Fruit fly (Drosophila melanogaster): Measurements from ENCODE around the gene CtsL4.

The CtsL4 gene

dm6 chr2L:10334854-10335277 is 21.5 kb downstream of the CtsL4 start (continued):
- no peak for TF ChIP-seq zfh1 (GFP tag; IDR thresholded peaks at IDR 0.05)
- peak; percentile 38 to 97 for TF ChIP-seq Pdp1 (GFP tag; optimal IDR thresholded peaks at IDR 0.05)
- TF ChIP-seq inv (GFP tag; IDR thresholded peaks at IDR 0.05; ENCODE audit: partially characterized antibody) = no peak
- TF ChIP-seq CG10321 (GFP tag; IDR thresholded peaks at IDR 0.05) = no peak
- no peak for TF ChIP-seq Mad (GFP tag; optimal IDR thresholded peaks at IDR 0.05)
- no peak for TF ChIP-seq gsb (GFP tag; IDR thresholded peaks at IDR 0.05)
- TF ChIP-seq nau (GFP tag; optimal IDR thresholded peaks at IDR 0.05) = peak; percentile 85
- TF ChIP-seq D19B (GFP tag; optimal IDR thresholded peaks at IDR 0.05) = peak; percentile 54
- no peak for TF ChIP-seq run (tag; optimal IDR thresholded peaks at IDR 0.05)
- TF ChIP-seq Sry-β (GFP tag; optimal IDR thresholded peaks at IDR 0.05) = peak; percentile 17
- TF ChIP-seq CG4730 (GFP tag; IDR thresholded peaks at IDR 0.05) = no peak
- TF ChIP-seq gro (GFP tag; optimal IDR thresholded peaks at IDR 0.05) = peak; percentile 82
- no peak for TF ChIP-seq fd96Cb (tag; optimal IDR thresholded peaks at IDR 0.05)
- peak; percentile 63 for TF ChIP-seq Fer3 (tag; optimal IDR thresholded peaks at IDR 0.05)
- TF ChIP-seq E2f2 (GFP tag; IDR thresholded peaks at IDR 0.05) = peak; percentile 30; the same call in 1 of the 2 replicates
- peak; percentile 40 for TF ChIP-seq ash1 (GFP tag; optimal IDR thresholded peaks at IDR 0.05)
- TF ChIP-seq fu2 (GFP tag; optimal IDR thresholded peaks at IDR 0.05) = peak; percentile 21
- TF ChIP-seq ind (GFP tag; optimal IDR thresholded peaks at IDR 0.05) = peak; percentile 9
- no peak for TF ChIP-seq h (optimal IDR thresholded peaks at IDR 0.05)
- TF ChIP-seq p53 (GFP tag; optimal IDR thresholded peaks at IDR 0.05) = no peak
- TF ChIP-seq Usf (GFP tag; optimal IDR thresholded peaks at IDR 0.05) = no peak
- TF ChIP-seq Gug (GFP tag; IDR thresholded peaks at IDR 0.05) = no peak
- no peak for TF ChIP-seq az2 (GFP tag; optimal IDR thresholded peaks at IDR 0.05)
- no peak for TF ChIP-seq CG7271 (tag; optimal IDR thresholded peaks at IDR 0.05)
- peak; percentile 38 for TF ChIP-seq Fer2 (tag; optimal IDR thresholded peaks at IDR 0.05)
- TF ChIP-seq ab (GFP tag; optimal IDR thresholded peaks at IDR 0.05) = peak; percentile 51
- no peak; the same call in 1 of the 2 replicates for TF ChIP-seq amos (GFP tag; IDR thresholded peaks at IDR 0.05; ENCODE audit: partially characterized antibody)
- peak; percentile 23 for TF ChIP-seq repo (GFP tag; optimal IDR thresholded peaks at IDR 0.05)
- no peak for TF ChIP-seq ken (GFP tag; IDR thresholded peaks at IDR 0.05)
- peak; percentile 48 for TF ChIP-seq CG8388 (GFP tag; optimal IDR thresholded peaks at IDR 0.05)
- no peak for TF ChIP-seq CG7963 (GFP tag; IDR thresholded peaks at IDR 0.05; ENCODE audit: partially characterized antibody)
- TF ChIP-seq CG10274 (GFP tag; optimal IDR thresholded peaks at IDR 0.05) = peak; percentile 28
- peak; percentile 86; the same call in 2 of the 3 replicates for TF ChIP-seq CG2199 (GFP tag; IDR thresholded peaks at IDR 0.05)
- TF ChIP-seq Dref (GFP tag; IDR thresholded peaks at IDR 0.05) = peak; percentile 45
- no peak for TF ChIP-seq ro (GFP tag; IDR thresholded peaks at IDR 0.05)
- TF ChIP-seq Ets97D (GFP tag; optimal IDR thresholded peaks at IDR 0.05) = no peak
- TF ChIP-seq sna (GFP tag; IDR thresholded peaks at IDR 0.05; ENCODE audit: partially characterized antibody) = peak; percentile 63
- TF ChIP-seq ci (GFP tag; IDR thresholded peaks at IDR 0.05) = no peak; the same call in 2 of the 3 replicates
- peak; percentile 73 for TF ChIP-seq CHES-1-like (GFP tag; optimal IDR thresholded peaks at IDR 0.05)
- TF ChIP-seq Taf1 (GFP tag; IDR thresholded peaks at IDR 0.05) = 0 out of 2 replicates have a peak, but pooled peaks have one; percentile 24
- TF ChIP-seq mam (GFP tag; optimal IDR thresholded peaks at IDR 0.05) = peak; percentile 50
- TF ChIP-seq Atf6 (GFP tag; IDR thresholded peaks at IDR 0.05) = 0 out of 2 replicates have a peak, but pooled peaks have one; percentile 62
- TF ChIP-seq CG9609 (GFP tag; optimal IDR thresholded peaks at IDR 0.05) = peak; percentile 26
- TF ChIP-seq CG17612 (GFP tag; IDR thresholded peaks at IDR 0.05) = no peak
- TF ChIP-seq CG14860 (GFP tag; IDR thresholded peaks at IDR 0.05; ENCODE audit: partially characterized antibody) = no peak
- TF ChIP-seq H15 (GFP tag; IDR thresholded peaks at IDR 0.05) = no peak
- no peak for TF ChIP-seq CG43689 (GFP tag; IDR thresholded peaks at IDR 0.05)
- TF ChIP-seq bigmax (GFP tag; optimal IDR thresholded peaks at IDR 0.05) = peak; percentile 57
- peak; percentile 76 for TF ChIP-seq kah (GFP tag; optimal IDR thresholded peaks at IDR 0.05)
- TF ChIP-seq Doc2 (GFP tag; IDR thresholded peaks at IDR 0.05) = no peak
- peak; percentile 14 for TF ChIP-seq CG7839 (tag; optimal IDR thresholded peaks at IDR 0.05)
- TF ChIP-seq tap (tag; optimal IDR thresholded peaks at IDR 0.05) = peak; percentile 34
